Worm (Caenorhabditis elegans) whole organism, L4 larva: Measurements from ENCODE around the gene ZK1127.4.

ENCODE experiments used
- F26F4.8 ChIP-seq: fragments of 200-800 bp; sonication (Bioruptor generic); conservative IDR thresholded peaks from 2 replicates; pipeline ENCODE4 v1.3.6; 2022; ENCODE audit warnings: missing genetic modification characterization, missing compliant biosample characterization
- R02D3.7 ChIP-seq: fragments of 150-350 bp; sonication (generic microtip); optimal IDR thresholded peaks from 3 replicates; lab custom pipeline; 2014; ENCODE audit warnings: missing biosample characterization, missing genetic modification characterization
- Y105C5A.15 ChIP-seq: fragments of 200-800 bp; sonication (Bioruptor generic); IDR thresholded peaks from 2 replicates; pipeline ENCODE4 v1.3.6; 2022; ENCODE audit warnings: missing genetic modification characterization, missing compliant biosample characterization
- Y48G9A.11 ChIP-seq: fragments of 200-800 bp; sonication (Bioruptor generic); IDR thresholded peaks from 2 replicates; pipeline ENCODE4 v1.3.6; 2022; ENCODE audit warnings: missing genetic modification reagents, missing genetic modification characterization, missing compliant biosample characterization
- Y5F2A.4 ChIP-seq: fragments of 200-800 bp; sonication (Bioruptor generic); optimal IDR thresholded peaks from 2 replicates; lab custom pipeline; 2018; ENCODE audit warnings: mild to moderate bottlenecking, missing genetic modification characterization, missing compliant biosample characterization
- aha-1 ChIP-seq: fragments of 150-350 bp; peaks from one replicate; lab custom pipeline; 2014; ENCODE audit warnings: missing biosample characterization, missing genetic modification characterization
- aly-2 ChIP-seq: sonication (generic microtip); optimal IDR thresholded peaks from 2 replicates; lab custom pipeline; 2018; ENCODE audit warnings: missing biosample characterization, missing genetic modification characterization
- ama-1 ChIP-seq: fragments of 150-350 bp; optimal IDR thresholded peaks from 2 replicates; lab custom pipeline; 2014; ENCODE audit warnings: inconsistent platforms, mixed read lengths
- attf-4 ChIP-seq: sonication (generic microtip); optimal IDR thresholded peaks from 3 replicates; lab custom pipeline; 2017; ENCODE audit warnings: missing biosample characterization, missing genetic modification characterization
- ceh-20 ChIP-seq: fragments of 200-800 bp; sonication (Bioruptor generic); IDR thresholded peaks from 2 replicates; pipeline ENCODE4 v1.3.6; 2022; ENCODE audit warnings: missing genetic modification reagents, missing genetic modification characterization, missing compliant biosample characterization
- ceh-28 ChIP-seq: fragments of 150-350 bp; optimal IDR thresholded peaks from 2 replicates; lab custom pipeline; 2014; ENCODE audit warnings: missing biosample characterization, missing genetic modification reagents, missing genetic modification characterization
- ceh-32 ChIP-seq: sonication (generic microtip); optimal IDR thresholded peaks from 2 replicates; lab custom pipeline; 2016; ENCODE audit warnings: mild to moderate bottlenecking, missing genetic modification characterization, missing compliant biosample characterization; ENCODE audit not compliant: poor library complexity
- ctbp-1 ChIP-seq: fragments of 200-800 bp; sonication (Bioruptor generic); IDR thresholded peaks from 2 replicates; pipeline ENCODE4 v1.3.6; 2022; ENCODE audit warnings: missing genetic modification reagents, missing genetic modification characterization, missing compliant biosample characterization
- daf-16 ChIP-seq, 3 experiments: sonication (generic microtip); optimal IDR thresholded peaks; 2 replicates each; lab custom pipeline; 2016 to 2017; ENCODE audit warnings: missing genetic modification characterization in 3 of 3, missing genetic modification reagents in 3 of 3, mild to moderate bottlenecking in 2 of 3, missing compliant biosample characterization in 2 of 3, missing biosample characterization in 1 of 3, moderate library complexity in 1 of 3
- dmd-6 ChIP-seq: fragments of 200-800 bp; sonication (Bioruptor generic); IDR thresholded peaks from 2 replicates; pipeline ENCODE4 v1.3.6; 2022; ENCODE audit warnings: missing genetic modification reagents, missing genetic modification characterization, missing compliant biosample characterization
- dve-1 ChIP-seq: sonication (generic microtip); optimal IDR thresholded peaks from 2 replicates; lab custom pipeline; 2017; ENCODE audit warnings: antibody characterized with exemption, mild to moderate bottlenecking, missing genetic modification characterization, missing compliant biosample characterization; ENCODE audit not compliant: insufficient read depth
- egl-43 ChIP-seq: fragments of 200-800 bp; sonication (Bioruptor generic); IDR thresholded peaks from 2 replicates; pipeline ENCODE4 v1.3.6; 2022; ENCODE audit warnings: missing genetic modification reagents, missing genetic modification characterization, missing compliant biosample characterization
- jun-1 ChIP-seq: fragments of 150-350 bp; optimal IDR thresholded peaks from 2 replicates; lab custom pipeline; 2014; ENCODE audit warnings: missing biosample characterization, missing genetic modification reagents, missing genetic modification characterization
- lim-7 ChIP-seq: fragments of 200-800 bp; sonication (Bioruptor generic); IDR thresholded peaks from 2 replicates; pipeline ENCODE4 v1.3.6; 2022; ENCODE audit warnings: missing genetic modification characterization, missing compliant biosample characterization
- lin-1 ChIP-seq: fragments of 200-800 bp; sonication (Bioruptor generic); IDR thresholded peaks from 2 replicates; pipeline ENCODE4 v1.3.6; 2022; ENCODE audit warnings: missing genetic modification reagents, missing genetic modification characterization, missing compliant biosample characterization
- lin-13 ChIP-seq: fragments of 150-350 bp; optimal IDR thresholded peaks from 2 replicates; lab custom pipeline; 2014; ENCODE audit warnings: missing biosample characterization, missing genetic modification reagents, missing genetic modification characterization
- lin-15B ChIP-seq: fragments of 150-350 bp; sonication (generic microtip); optimal IDR thresholded peaks from 3 replicates; lab custom pipeline; 2014; ENCODE audit warnings: missing biosample characterization, missing genetic modification characterization
- lin-38 ChIP-seq: fragments of 200-800 bp; sonication (Bioruptor generic); IDR thresholded peaks from 2 replicates; pipeline ENCODE4 v1.3.6; 2022; ENCODE audit warnings: missing genetic modification reagents, missing genetic modification characterization, missing compliant biosample characterization
- lir-3 ChIP-seq: sonication (generic microtip); optimal IDR thresholded peaks from 2 replicates; lab custom pipeline; 2016; ENCODE audit warnings: mild to moderate bottlenecking, missing genetic modification characterization, missing compliant biosample characterization
- madf-5 ChIP-seq, 2 experiments: fragments of 200-800 bp; sonication (Bioruptor generic); IDR thresholded peaks; 2 replicates each; pipeline ENCODE4 v1.3.6; 2022; ENCODE audit warnings: missing compliant biosample characterization in 2 of 2, missing genetic modification characterization in 2 of 2
- mdl-1 ChIP-seq, 2 experiments: fragments of 150-350 bp in 1 of 2; sonication (generic microtip) in 1 of 2; optimal IDR thresholded peaks; 2 replicates each; lab custom pipeline; 2014 to 2017; ENCODE audit warnings: missing biosample characterization in 2 of 2, missing genetic modification characterization in 2 of 2
- mep-1 ChIP-seq: fragments of 150-350 bp; sonication (generic microtip); optimal IDR thresholded peaks from 3 replicates; lab custom pipeline; 2014; ENCODE audit warnings: missing biosample characterization, missing genetic modification characterization
- mes-2 ChIP-seq: sonication (generic microtip); optimal IDR thresholded peaks from 2 replicates; lab custom pipeline; 2016; ENCODE audit warnings: missing genotype, mild to moderate bottlenecking, missing genetic modification characterization, missing compliant biosample characterization; ENCODE audit not compliant: poor library complexity, severe bottlenecking
- mxl-3 ChIP-seq: fragments of 200-800 bp; sonication (Bioruptor generic); optimal IDR thresholded peaks from 2 replicates; lab custom pipeline; 2018; ENCODE audit warnings: mild to moderate bottlenecking, missing genetic modification characterization, missing compliant biosample characterization
- nhr-102 ChIP-seq: sonication (generic microtip); optimal IDR thresholded peaks from 2 replicates; lab custom pipeline; 2016; ENCODE audit warnings: mild to moderate bottlenecking, missing genetic modification characterization, moderate library complexity, missing compliant biosample characterization
- nhr-11 ChIP-seq: fragments of 150-350 bp; optimal IDR thresholded peaks from 2 replicates; lab custom pipeline; 2014; ENCODE audit warnings: missing biosample characterization, missing genetic modification characterization
- nhr-111 ChIP-seq: fragments of 200-800 bp; sonication (Bioruptor generic); optimal IDR thresholded peaks from 2 replicates; lab custom pipeline; 2018; ENCODE audit warnings: mild to moderate bottlenecking, missing genetic modification characterization, missing compliant biosample characterization
- nhr-25 ChIP-seq: sonication (generic microtip); optimal IDR thresholded peaks from 2 replicates; lab custom pipeline; 2017; ENCODE audit warnings: missing genetic modification characterization, mild to moderate bottlenecking, missing compliant biosample characterization, antibody characterized with exemption, moderate library complexity, borderline replicate concordance; ENCODE audit not compliant: insufficient read depth
- nhr-28 ChIP-seq: fragments of 150-350 bp; optimal IDR thresholded peaks from 2 replicates; lab custom pipeline; 2014; ENCODE audit warnings: missing biosample characterization, missing genetic modification characterization
- nhr-48 ChIP-seq: sonication (generic microtip); optimal IDR thresholded peaks from 2 replicates; lab custom pipeline; 2016; ENCODE audit warnings: mild to moderate bottlenecking, missing genetic modification characterization, missing compliant biosample characterization
- nhr-6 ChIP-seq: fragments of 150-350 bp; optimal IDR thresholded peaks from 2 replicates; lab custom pipeline; 2014; ENCODE audit warnings: missing biosample characterization, missing genetic modification characterization
- pqm-1 ChIP-seq: sonication (generic microtip); optimal IDR thresholded peaks from 2 replicates; lab custom pipeline; 2017; ENCODE audit warnings: missing biosample characterization, missing genetic modification characterization
- rbr-2 ChIP-seq: sonication (generic microtip); optimal IDR thresholded peaks from 2 replicates; lab custom pipeline; 2016; ENCODE audit warnings: missing genotype, missing genetic modification characterization, missing compliant biosample characterization
- tra-1 ChIP-seq: fragments of 200-800 bp; sonication (Bioruptor generic); IDR thresholded peaks from 2 replicates; pipeline ENCODE4 v1.3.6; 2022; ENCODE audit warnings: missing genetic modification reagents, missing genetic modification characterization, missing compliant biosample characterization
- unc-39 ChIP-seq: sonication (generic microtip); optimal IDR thresholded peaks from 2 replicates; lab custom pipeline; 2017; ENCODE audit warnings: missing biosample characterization, missing genetic modification characterization
- unc-62 ChIP-seq, 3 experiments: fragments of 150-350 bp in 1 of 3; sonication (generic microtip); optimal IDR thresholded peaks in 2 of 3; peaks in 1 of 3; 1 replicate in 1 of 3; 2 replicates in 2 of 3; lab custom pipeline; 2014 to 2017; ENCODE audit warnings: missing biosample characterization in 3 of 3, missing genetic modification characterization in 3 of 3, missing genetic modification reagents in 3 of 3, missing genotype in 1 of 3
- zfp-3 ChIP-seq: fragments of 200-800 bp; sonication (Bioruptor generic); conservative IDR thresholded peaks from 2 replicates; pipeline ENCODE4 v1.3.6; 2022; ENCODE audit warnings: missing genetic modification reagents, missing genetic modification characterization, missing compliant biosample characterization
- ztf-7 ChIP-seq: fragments of 150-350 bp; optimal IDR thresholded peaks from 2 replicates; lab custom pipeline; 2014; ENCODE audit warnings: missing biosample characterization, missing genetic modification characterization

The ZK1127.4 gene

ce11 chrII:7054987-7055386 lies 1.2 kb downstream of the ZK1127.4 start, which contains the start of gene ZK1127.3:
Gene ZK1127.3, plus strand, starts transcription at chrII:7055287.
- TF ChIP-seq lin-13 = no peak
- no peak for TF ChIP-seq Y5F2A.4
- TF ChIP-seq daf-16 (GFP tag; optimal IDR thresholded peaks at IDR 0.05; lab: Kevin White, UChicago) = no peak
- TF ChIP-seq daf-16 (tag; optimal IDR thresholded peaks at IDR 0.05; lab: Kevin White, UChicago) = no peak
- no peak for TF ChIP-seq nhr-102 (tag; lab: Kevin White, UChicago)
- no peak for TF ChIP-seq aly-2 (tag; lab: Kevin White, UChicago)
- no peak for TF ChIP-seq egl-43
- no peak for TF ChIP-seq unc-62 (GFP tag; optimal IDR thresholded peaks at IDR 0.05 in 1 of 2; lab: Kevin White, UChicago)
- no peak for TF ChIP-seq unc-62 (tag; optimal IDR thresholded peaks at IDR 0.05; lab: Kevin White, UChicago)
- TF ChIP-seq nhr-6 (tag; lab: Kevin White, UChicago) = no peak

ce11 chrII:7056328-7056727 lies 2.6 kb downstream of the ZK1127.4 start:
- no peak for TF ChIP-seq mes-2
- TF ChIP-seq lin-38 (GFP tag; lab: Robert Waterston, UW) = peak; percentile 14; the same call in 1 of the 2 replicates
- TF ChIP-seq unc-62 (GFP tag; optimal IDR thresholded peaks at IDR 0.05 in 1 of 2; lab: Kevin White, UChicago) = peak in 1 of 2 experiments; percentile 98
- no peak for TF ChIP-seq unc-62 (tag; optimal IDR thresholded peaks at IDR 0.05; lab: Kevin White, UChicago)

- TF ChIP-seq daf-16 (GFP tag; optimal IDR thresholded peaks at IDR 0.05; lab: Kevin White, UChicago) (no peak), daf-16 (tag; optimal IDR thresholded peaks at IDR 0.05; lab: Kevin White, UChicago) (peak; percentile 37), Y5F2A.4 (no peak), aha-1 (tag; lab: Kevin White, UChicago) (peak; percentile 3), nhr-25 (tag; lab: Kevin White, UChicago) (peak; percentile 24), dmd-6 (0 out of 2 replicates have a peak, but pooled peaks have one; percentile 6), mxl-3 (GFP tag; lab: Kevin White, UChicago) (peak; percentile 17), ama-1 (lab: Kevin White, UChicago) (peak; percentile 19), dve-1 (tag; lab: Kevin White, UChicago) (peak; percentile 32), nhr-28 (peak; percentile 2), lim-7 (GFP tag; lab: Robert Waterston, UW) (no peak)
Observed at ce11 chrII:7057860-7058259, 4.1 kb downstream of the ZK1127.4 start, which contains the start of gene cth-2. Gene cth-2, minus strand, starts transcription at chrII:7057960.

ce11 chrII:7059274-7059757 lies 5.6 kb downstream of the ZK1127.4 start:
- TF ChIP-seq nhr-111 = no peak
- TF ChIP-seq F26F4.8 = no peak
- no peak for TF ChIP-seq Y105C5A.15 (GFP tag; lab: Robert Waterston, UW)
- TF ChIP-seq egl-43 = no peak
- TF ChIP-seq nhr-25 (tag; lab: Kevin White, UChicago) = peak; percentile 23
- TF ChIP-seq attf-4 = no peak
- TF ChIP-seq lir-3 (tag; lab: Kevin White, UChicago) = no peak
- no peak for TF ChIP-seq unc-39
- TF ChIP-seq nhr-48 (tag; lab: Kevin White, UChicago) = peak; percentile 45
- peak; percentile 57 for TF ChIP-seq pqm-1 (tag; lab: Kevin White, UChicago)
- peak; percentile 42; the same call in 1 of the 2 replicates for TF ChIP-seq lin-1 (GFP tag; lab: Robert Waterston, UW)
- TF ChIP-seq madf-5 (GFP tag; IDR thresholded peaks at IDR 0.05; lab: Robert Waterston, UW) = no peak
- no peak for TF ChIP-seq R02D3.7
- TF ChIP-seq tra-1 (GFP tag; lab: Robert Waterston, UW) = peak; percentile 63; the same call in 1 of the 2 replicates
- no peak for TF ChIP-seq nhr-11
- no peak for TF ChIP-seq Y48G9A.11 (GFP tag; lab: Robert Waterston, UW)
- TF ChIP-seq mdl-1 (tag; optimal IDR thresholded peaks at IDR 0.05; lab: Kevin White, UChicago) = peak in 1 of 2 experiments; percentile 88
- TF ChIP-seq dve-1 (tag; lab: Kevin White, UChicago) = peak; percentile 69
- TF ChIP-seq ceh-28 (tag; lab: Kevin White, UChicago) = no peak
- peak; percentile 84 for TF ChIP-seq dmd-6
- TF ChIP-seq ceh-20 (GFP tag; lab: Robert Waterston, UW) = no peak
- TF ChIP-seq mep-1 (tag; lab: Kevin White, UChicago) = peak; percentile 53
- TF ChIP-seq zfp-3 (GFP tag; lab: Robert Waterston, UW) = no peak
- TF ChIP-seq ztf-7 = no peak
- no peak for TF ChIP-seq ctbp-1 (GFP tag; lab: Robert Waterston, UW)
- no peak for TF ChIP-seq nhr-6 (tag; lab: Kevin White, UChicago)
- no peak for TF ChIP-seq lim-7 (GFP tag; lab: Robert Waterston, UW)
- TF ChIP-seq jun-1 (tag; lab: Kevin White, UChicago) = no peak
- TF ChIP-seq lin-15B = no peak
- TF ChIP-seq rbr-2 (tag; lab: Kevin White, UChicago) = no peak
- TF ChIP-seq ceh-32 = no peak
